Worm (Caenorhabditis elegans) whole organism, dauer: ENCODE measurements around the gene str-134.

Source experiments
- unc-62 ChIP-seq: sonication (generic microtip); optimal IDR thresholded peaks from 2 replicates; lab custom pipeline; 2017; ENCODE audit warnings: missing biosample characterization, missing genetic modification reagents, missing genetic modification characterization

The str-134 gene

ce11 chrV:772210-772609, 28.8 kb downstream of the str-134 start:
- no peak for TF ChIP-seq unc-62 (GFP tag; lab: Kevin White, UChicago)

ce11 chrV:773256-773655, 29.8 kb downstream of the str-134 start, which contains the start of gene sti-1:
Gene sti-1 (plus strand): TSS chrV:773518.
- TF ChIP-seq unc-62 (GFP tag; lab: Kevin White, UChicago) = no peak

DNA sequence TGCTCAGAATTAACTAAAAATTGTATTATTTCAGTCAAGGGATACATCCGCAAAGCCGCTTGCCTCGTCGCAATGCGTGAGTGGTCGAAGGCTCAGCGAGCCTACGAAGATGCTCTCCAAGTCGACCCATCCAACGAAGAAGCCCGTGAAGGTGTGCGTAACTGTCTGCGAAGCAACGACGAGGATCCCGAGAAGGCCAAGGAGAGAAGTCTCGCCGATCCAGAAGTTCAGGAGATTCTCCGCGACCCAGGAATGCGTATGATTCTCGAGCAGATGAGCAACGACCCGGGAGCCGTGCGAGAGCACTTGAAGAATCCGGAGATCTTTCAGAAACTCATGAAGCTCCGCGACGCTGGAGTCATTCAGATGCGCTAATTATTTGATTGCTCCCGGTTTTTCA, 30.9 kb downstream of the str-134 start:
- TF ChIP-seq unc-62 (GFP tag; lab: Kevin White, UChicago) = no peak

DNA sequence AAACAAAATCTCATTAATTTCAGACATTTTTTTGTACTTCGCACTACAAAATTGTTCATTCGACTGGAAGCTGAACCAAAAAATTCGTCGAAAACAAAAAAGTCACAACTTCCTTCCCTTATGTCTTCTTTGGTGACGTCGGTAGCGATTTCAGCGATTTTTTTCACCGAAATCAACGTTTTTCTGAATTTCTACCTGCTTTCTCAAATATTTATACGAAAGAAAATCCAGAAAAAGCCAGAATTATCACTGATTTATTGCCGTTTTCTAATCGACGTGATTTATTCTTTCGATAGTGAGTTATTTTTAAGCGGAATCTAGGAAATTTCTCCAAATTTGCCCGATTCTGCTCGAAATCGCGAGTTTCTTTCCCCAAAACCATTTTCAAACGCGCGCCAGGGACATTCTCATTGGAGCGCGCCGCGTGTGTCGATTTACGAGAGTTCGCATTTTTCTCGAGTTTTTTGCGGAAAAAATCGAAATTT, 31.5 kb downstream of the str-134 start, which contains the start of gene srbc-58:
Gene srbc-58, plus strand, starts transcription at position 121 of the 485 bp plus-strand sequence.
- TF ChIP-seq unc-62 (GFP tag; lab: Kevin White, UChicago) = no peak

ce11 chrV:777285-777684, 33.8 kb downstream of the str-134 start, which contains the start of gene R09E12.9:
Gene R09E12.9 (plus strand): TSS chrV:777600.
- no peak for TF ChIP-seq unc-62 (GFP tag; lab: Kevin White, UChicago)

DNA sequence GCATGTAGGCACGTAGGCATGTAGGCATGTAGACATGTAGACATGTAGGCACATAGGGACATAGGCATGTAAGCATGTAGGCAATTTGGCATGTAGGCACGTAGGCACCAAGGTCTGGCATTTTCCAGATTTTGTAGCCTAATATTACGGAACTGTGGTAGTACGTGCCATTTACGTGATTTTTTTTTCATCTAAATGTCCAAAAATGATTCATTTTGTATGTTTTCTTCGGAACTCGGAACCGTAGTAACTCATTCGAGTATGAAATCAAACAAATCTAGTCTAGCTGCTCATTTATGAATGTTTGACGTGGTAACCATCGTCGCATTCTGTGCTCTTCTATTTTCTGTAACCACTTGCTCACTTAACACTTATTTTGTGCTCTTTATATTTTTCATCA, 34.9 kb downstream of the str-134 start, which contains the start of gene srbc-59:
Gene srbc-59, plus strand, starts transcription at position 301 of the 400 bp plus-strand sequence.
- TF ChIP-seq unc-62 (GFP tag; lab: Kevin White, UChicago) = no peak

DNA sequence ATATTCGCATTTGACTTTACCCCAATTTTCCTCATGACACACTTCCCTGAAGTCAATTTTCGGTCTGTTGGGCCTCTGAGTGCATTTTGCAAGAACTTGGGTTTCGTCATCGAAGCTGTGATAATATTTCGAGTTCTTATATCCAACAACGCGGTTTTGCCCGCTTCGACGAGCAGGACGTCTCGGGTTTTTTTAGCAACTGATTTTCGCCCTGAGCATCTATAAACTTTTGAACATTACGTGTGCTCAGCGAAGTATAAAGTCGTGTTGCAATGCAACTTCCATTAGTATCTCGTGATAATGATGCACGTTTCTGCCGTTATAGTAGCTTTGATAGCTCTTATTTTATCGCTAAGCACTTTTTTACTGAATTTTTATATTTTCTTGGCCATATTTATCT, 36.6 kb downstream of the str-134 start, which contains the start of gene srbc-60:
Gene srbc-60, plus strand, starts transcription at position 301 of the 400 bp plus-strand sequence.
- no peak for TF ChIP-seq unc-62 (GFP tag; lab: Kevin White, UChicago)

- TF ChIP-seq unc-62 (GFP tag; lab: Kevin White, UChicago) = no peak
These were observed 39.0 kb downstream of the str-134 start, which contains the start of gene srab-16 for ce11 chrV:782432-782831. Gene srab-16 (plus strand): TSS chrV:782732.

DNA sequence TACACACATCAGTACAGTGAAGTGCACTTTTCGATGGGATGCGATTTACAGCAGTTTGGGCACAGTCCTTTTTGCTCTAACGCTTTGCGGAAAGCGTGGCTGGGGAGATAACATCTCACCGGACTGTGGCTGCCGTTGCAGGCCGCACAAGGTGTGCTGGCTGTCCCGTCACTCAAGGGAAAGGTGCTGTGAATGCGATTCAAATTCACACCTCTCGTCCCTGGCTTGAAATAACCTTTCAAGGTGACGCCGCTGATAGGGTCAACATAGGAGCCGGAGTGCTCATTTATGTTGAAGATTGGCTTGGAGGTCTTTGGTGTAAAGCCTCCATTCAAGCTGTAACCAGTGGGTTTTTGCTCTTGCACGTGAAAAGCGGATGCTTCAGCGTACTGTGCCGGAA, 50.6 kb downstream of the str-134 start:
- TF ChIP-seq unc-62 (GFP tag; lab: Kevin White, UChicago) = no peak
